Fruit fly (Drosophila melanogaster) whole organism, wandering third instar larva: ENCODE data around the gene dan.

Source experiments
- Abd-B ChIP-seq: fragments of >200 bp; optimal IDR thresholded peaks from 2 replicates; lab custom pipeline; 2017; ENCODE audit warnings: missing biosample characterization, missing genetic modification characterization
- GATAd ChIP-seq: sonication (Bioruptor generic); optimal IDR thresholded peaks from 2 replicates; lab custom pipeline; 2016; ENCODE audit warnings: missing biosample characterization, missing genetic modification characterization
- Hr83 ChIP-seq: fragments of 200-300 bp; sonication (Bioruptor generic); optimal IDR thresholded peaks from 2 replicates; lab custom pipeline; 2016; ENCODE audit warnings: missing biosample characterization, mild to moderate bottlenecking, missing genetic modification characterization, moderate library complexity; ENCODE audit not compliant: poor library complexity, severe bottlenecking
- OdsH ChIP-seq: fragments of 200-800 bp; sonication (Bioruptor generic); optimal IDR thresholded peaks from 2 replicates; lab custom pipeline; 2016; ENCODE audit warnings: missing biosample characterization, mild to moderate bottlenecking, missing genetic modification characterization
- Sp1 ChIP-seq: fragments of 200-800 bp; sonication (Bioruptor generic); optimal IDR thresholded peaks from 3 replicates; lab custom pipeline; 2019; ENCODE audit warnings: missing biosample characterization, mild to moderate bottlenecking, missing genetic modification characterization, moderate library complexity
- br ChIP-seq: fragments of 200-800 bp; sonication (Bioruptor generic); optimal IDR thresholded peaks from 2 replicates; lab custom pipeline; 2016; ENCODE audit warnings: missing biosample characterization, missing genetic modification characterization
- dsf ChIP-seq: sonication (Bioruptor generic); optimal IDR thresholded peaks from 2 replicates; lab custom pipeline; 2016; ENCODE audit warnings: missing biosample characterization, missing genetic modification characterization, borderline replicate concordance
- pan ChIP-seq: fragments of >200 bp; optimal IDR thresholded peaks from 2 replicates; lab custom pipeline; 2017
- psq ChIP-seq: fragments of 200-800 bp; sonication (Bioruptor generic); optimal IDR thresholded peaks from 3 replicates; lab custom pipeline; 2017; ENCODE audit warnings: missing biosample characterization, mild to moderate bottlenecking, missing genetic modification characterization, moderate library complexity
- tai ChIP-seq: sonication (Bioruptor generic); optimal IDR thresholded peaks from 2 replicates; lab custom pipeline; 2016; ENCODE audit warnings: missing biosample characterization, missing genetic modification characterization
- woc ChIP-seq: sonication (Bioruptor generic); optimal IDR thresholded peaks from 2 replicates; lab custom pipeline; 2016; ENCODE audit warnings: missing biosample characterization, mild to moderate bottlenecking, missing genetic modification characterization

- TF ChIP-seq GATAd (GFP tag; lab: Kevin White, UChicago) (no peak), psq (GFP tag; lab: Kevin White, UChicago) (no peak), Sp1 (GFP tag; lab: Kevin White, UChicago) (no peak), Abd-B (GFP tag; lab: Kevin White, UChicago) (no peak), tai (GFP tag; lab: Kevin White, UChicago) (no peak), br (GFP tag; lab: Kevin White, UChicago) (no peak), pan (lab: Kevin White, UChicago) (no peak), dsf (no peak), OdsH (GFP tag; lab: Kevin White, UChicago) (no peak), Hr83 (GFP tag; lab: Kevin White, UChicago) (no peak), woc (GFP tag; lab: Kevin White, UChicago) (no peak)
Observed at dm6 chr3R:25168259-25168972, 15.8 kb upstream of the dan start.
